Worm (Caenorhabditis elegans) whole organism, late embryonic: ENCODE data around the gene T04C12.33.

Experiments
- elt-2 ChIP-seq: sonication (generic microtip); optimal IDR thresholded peaks from 2 replicates; lab custom pipeline; 2016; ENCODE audit warnings: missing genetic modification reagents, missing genetic modification characterization, missing compliant biosample characterization
- fkh-10 ChIP-seq: fragments of 150-350 bp; optimal IDR thresholded peaks from 2 replicates; lab custom pipeline; 2014; ENCODE audit warnings: missing biosample characterization, missing genetic modification reagents, missing genetic modification characterization
- nfya-1 ChIP-seq: sonication (generic microtip); optimal IDR thresholded peaks from 2 replicates; lab custom pipeline; 2017; ENCODE audit warnings: missing genetic modification characterization, mild to moderate bottlenecking, missing compliant biosample characterization, antibody characterized with exemption, moderate library complexity
- pqm-1 ChIP-seq: sonication (generic microtip); optimal IDR thresholded peaks from 2 replicates; lab custom pipeline; 2016; ENCODE audit warnings: missing genetic modification characterization, missing compliant biosample characterization

ce11 chrV:11012419-11012818 is 39.6 kb upstream of the T04C12.33 start, which contains the start of gene C13G3.1:
- TF ChIP-seq elt-2 (tag; lab: Kevin White, UChicago) (no peak), pqm-1 (tag; lab: Kevin White, UChicago) (no peak), nfya-1 (tag; lab: Kevin White, UChicago) (no peak), fkh-10 (GFP tag; lab: Kevin White, UChicago) (no peak)
